Fruit fly (Drosophila melanogaster): ENCODE measurements around the gene Xrp1.

DNA sequence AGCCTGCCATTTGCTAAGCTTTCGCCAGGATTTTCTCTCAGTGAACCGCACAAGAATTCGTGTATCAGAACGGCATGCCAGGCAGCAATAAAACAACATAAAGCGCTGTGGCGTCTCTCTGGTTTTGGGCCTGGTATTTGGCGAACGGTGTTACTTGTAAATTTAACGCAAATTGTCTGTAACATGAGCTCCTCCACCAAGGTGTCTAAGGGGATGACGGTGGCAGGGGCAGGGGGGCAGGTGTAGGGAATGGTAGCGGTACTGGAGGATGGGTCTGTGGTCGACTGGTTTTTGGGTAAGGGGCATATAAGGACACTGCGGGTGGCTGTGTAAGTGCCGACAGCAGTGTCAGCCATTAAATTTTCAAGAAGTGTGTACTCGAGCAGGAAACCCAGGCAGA lies 50.1 kb downstream of the Xrp1 start:
- TF ChIP-seq CTCF (optimal IDR thresholded peaks at IDR 0.05): no peak
- TF ChIP-seq CG8478 (optimal IDR thresholded peaks at IDR 0.05): no peak

Data from S2 (cell line).